Worm (Caenorhabditis elegans) whole organism, mixed stage, embryonic: Measurements from ENCODE around the gene K02A2.1.

Source experiments
- M03D4.4 ChIP-seq: sonication (generic microtip); optimal IDR thresholded peaks from 2 replicates; lab custom pipeline; 2017; ENCODE audit warnings: mild to moderate bottlenecking, missing genetic modification characterization, missing compliant biosample characterization
- elt-1 ChIP-seq: sonication (generic microtip); optimal IDR thresholded peaks from 2 replicates; lab custom pipeline; 2017; ENCODE audit warnings: missing genetic modification characterization, mild to moderate bottlenecking, missing compliant biosample characterization, antibody characterized with exemption, moderate library complexity, borderline replicate concordance; ENCODE audit not compliant: insufficient read depth
- lin-13 ChIP-seq: fragments of 150-350 bp; optimal IDR thresholded peaks from 2 replicates; lab custom pipeline; 2014; ENCODE audit warnings: missing biosample characterization, missing genetic modification characterization
- lin-32 ChIP-seq: fragments of 200-800 bp; sonication (Bioruptor generic); optimal IDR thresholded peaks from 2 replicates; lab custom pipeline; 2018; ENCODE audit warnings: mild to moderate bottlenecking, missing genetic modification characterization, missing compliant biosample characterization
- mls-2 ChIP-seq: sonication (generic microtip); optimal IDR thresholded peaks from 2 replicates; lab custom pipeline; 2016; ENCODE audit warnings: mild to moderate bottlenecking, missing genetic modification characterization, moderate library complexity, missing compliant biosample characterization
- nhr-2 ChIP-seq: fragments of 150-350 bp; optimal IDR thresholded peaks from 2 replicates; lab custom pipeline; 2014; ENCODE audit warnings: missing biosample characterization, missing genetic modification characterization
- nhr-237 ChIP-seq: fragments of 150-350 bp; optimal IDR thresholded peaks from 2 replicates; lab custom pipeline; 2014; ENCODE audit warnings: missing biosample characterization, missing genetic modification characterization
- nhr-76 ChIP-seq: sonication (generic microtip); optimal IDR thresholded peaks from 2 replicates; lab custom pipeline; 2017; ENCODE audit warnings: missing biosample characterization, missing genetic modification characterization
- pha-4 ChIP-seq: fragments of 150-350 bp; optimal IDR thresholded peaks from 2 replicates; lab custom pipeline; 2018; ENCODE audit warnings: missing biosample characterization, missing genetic modification reagents, missing genetic modification characterization
- snpc-4 ChIP-seq: fragments of 150-350 bp; optimal IDR thresholded peaks from 2 replicates; lab custom pipeline; 2014; ENCODE audit warnings: missing biosample characterization, missing genetic modification characterization
- sptf-1 ChIP-seq: sonication (generic microtip); optimal IDR thresholded peaks from 2 replicates; lab custom pipeline; 2017; ENCODE audit warnings: mild to moderate bottlenecking, missing genetic modification characterization, moderate library complexity, missing compliant biosample characterization
- unc-39 ChIP-seq: fragments of 150-350 bp; optimal IDR thresholded peaks from 2 replicates; lab custom pipeline; 2014; ENCODE audit warnings: missing biosample characterization, missing genetic modification characterization
- unc-62 ChIP-seq: fragments of 150-350 bp; optimal IDR thresholded peaks from 2 replicates; lab custom pipeline; 2014; ENCODE audit warnings: missing biosample characterization, missing genetic modification reagents, missing genetic modification characterization

DNA sequence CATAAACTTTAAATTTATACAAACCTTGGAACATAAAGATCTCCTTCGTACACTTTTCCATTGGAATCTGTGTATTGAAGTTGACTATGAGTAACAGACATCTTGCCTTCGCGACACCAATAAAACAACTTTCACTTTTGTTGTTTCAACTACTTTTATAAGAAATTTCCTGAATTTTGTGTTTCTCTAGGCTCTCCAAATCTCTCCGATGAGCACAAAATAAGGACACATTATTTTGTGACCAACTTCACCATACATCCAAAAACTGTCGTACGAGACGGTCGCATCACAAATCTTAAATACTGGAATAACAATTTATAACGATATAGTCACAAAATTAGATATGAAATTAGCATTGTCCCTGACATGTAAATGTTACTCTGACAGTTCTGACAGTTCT is 23.6 kb downstream of the K02A2.1 start, which contains the start of gene D1022.5:
- TF ChIP-seq M03D4.4 (tag; lab: Kevin White, UChicago), result no peak
- no peak for TF ChIP-seq unc-39 (tag; lab: Kevin White, UChicago)
- no peak for TF ChIP-seq pha-4
- no peak for TF ChIP-seq lin-13 (tag; lab: Kevin White, UChicago)
- no peak for TF ChIP-seq sptf-1 (tag; lab: Kevin White, UChicago)
- no peak for TF ChIP-seq snpc-4 (tag; lab: Kevin White, UChicago)
- no peak for TF ChIP-seq mls-2 (tag; lab: Kevin White, UChicago)
- TF ChIP-seq nhr-237 (tag; lab: Kevin White, UChicago), result no peak
- TF ChIP-seq nhr-2 (tag; lab: Kevin White, UChicago), result no peak
- TF ChIP-seq lin-32 (GFP tag; lab: Kevin White, UChicago), result no peak
- no peak for TF ChIP-seq elt-1
- TF ChIP-seq nhr-76 (tag; lab: Kevin White, UChicago), result no peak
- TF ChIP-seq unc-62 (GFP tag; lab: Kevin White, UChicago), result no peak
